Worm (Caenorhabditis elegans) whole organism, early embryonic: ENCODE measurements around the gene T24C12.4.

Source experiments
- B0310.2 ChIP-seq: sonication (generic microtip); optimal IDR thresholded peaks from 2 replicates; lab custom pipeline; 2016; ENCODE audit warnings: mild to moderate bottlenecking, missing genetic modification characterization, missing compliant biosample characterization
- ama-1 ChIP-seq: fragments of 150-350 bp; optimal IDR thresholded peaks from 2 replicates; lab custom pipeline; 2014
- ceh-36 ChIP-seq: sonication (generic microtip); optimal IDR thresholded peaks from 2 replicates; lab custom pipeline; 2016; ENCODE audit warnings: missing genetic modification characterization, inconsistent platforms, missing compliant biosample characterization
- flt-1 ChIP-seq: fragments of 200-800 bp; sonication (Bioruptor generic); IDR thresholded peaks from 2 replicates; pipeline ENCODE4 v1.3.6; 2022; ENCODE audit warnings: missing genetic modification characterization, missing compliant biosample characterization
- hnd-1 ChIP-seq: sonication (generic microtip); optimal IDR thresholded peaks from 2 replicates; lab custom pipeline; 2016; ENCODE audit warnings: missing genetic modification characterization, missing compliant biosample characterization

DNA sequence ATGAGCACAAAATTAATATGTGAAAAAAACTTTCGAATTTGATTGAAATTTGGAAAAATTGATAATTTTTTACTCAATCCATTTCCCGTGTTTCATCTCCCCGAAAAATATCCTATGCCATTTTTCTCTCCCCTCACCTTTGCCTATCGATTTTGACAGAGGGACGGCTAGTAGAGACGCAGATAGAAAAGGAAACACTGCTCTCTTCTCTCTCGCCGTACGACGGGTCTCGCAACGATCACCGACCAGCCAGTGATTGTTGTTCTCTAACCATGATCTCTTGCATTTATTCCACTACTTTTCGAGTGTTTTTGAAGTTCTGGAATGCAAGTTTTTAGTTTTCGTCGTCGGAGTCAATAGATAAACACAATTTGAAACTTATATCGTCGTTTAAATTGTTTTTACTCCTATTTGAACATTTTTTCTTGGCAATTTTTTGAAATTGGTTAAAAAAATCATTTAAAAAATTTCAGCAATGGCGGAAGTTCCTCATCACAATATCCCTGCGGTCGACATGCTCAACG, 32.6 kb upstream of the T24C12.4 start, which contains the start of gene vha-15:
- TF ChIP-seq B0310.2 = no peak
- no peak for TF ChIP-seq hnd-1 (tag; lab: Kevin White, UChicago)
- TF ChIP-seq flt-1 (GFP tag; lab: Robert Waterston, UW) = no peak
- no peak for TF ChIP-seq ceh-36 (tag; lab: Kevin White, UChicago)
- TF ChIP-seq ama-1 (lab: Kevin White, UChicago) = no peak
